Fruit fly (Drosophila melanogaster): ENCODE data around the gene Paf-AHalpha.

DNA sequence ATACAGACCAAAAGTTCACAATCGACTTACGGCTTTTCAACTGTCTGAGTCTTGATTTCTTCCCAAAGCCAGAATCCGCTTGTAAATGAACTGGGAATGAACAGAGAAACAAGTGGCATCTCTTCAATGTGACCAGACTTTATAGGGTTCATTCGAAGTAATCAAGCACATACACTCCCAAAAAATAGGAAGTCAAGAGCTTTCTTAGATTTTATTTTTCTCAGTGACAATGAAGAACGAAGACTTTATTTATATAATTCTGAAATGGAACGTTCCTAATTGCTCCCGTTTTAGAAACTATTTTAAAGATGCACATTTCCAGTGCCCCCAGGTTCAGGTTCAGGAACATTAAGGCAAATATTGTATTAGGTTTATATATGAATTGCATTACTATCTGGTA lies 22.5 kb upstream of the Paf-AHalpha start:
- no peak for TF ChIP-seq fru (GFP tag; optimal IDR thresholded peaks at IDR 0.05)
- TF ChIP-seq Dfd (GFP tag; optimal IDR thresholded peaks at IDR 0.05) = no peak
- no peak for TF ChIP-seq psq (GFP tag; optimal IDR thresholded peaks at IDR 0.05)
- no peak for TF ChIP-seq sv (GFP tag; optimal IDR thresholded peaks at IDR 0.05)
- TF ChIP-seq Mio (GFP tag; optimal IDR thresholded peaks at IDR 0.05) = no peak
- TF ChIP-seq h (GFP tag; optimal IDR thresholded peaks at IDR 0.05) = no peak
- TF ChIP-seq GATAd (GFP tag; optimal IDR thresholded peaks at IDR 0.05) = no peak
- no peak for TF ChIP-seq Hr78 (GFP tag; optimal IDR thresholded peaks at IDR 0.05)
- no peak for TF ChIP-seq N (GFP tag; optimal IDR thresholded peaks at IDR 0.05)
- no peak for TF ChIP-seq rgr (GFP tag; optimal IDR thresholded peaks at IDR 0.05)
- TF ChIP-seq CrebA (GFP tag; optimal IDR thresholded peaks at IDR 0.05; ENCODE audit: borderline replicate concordance) = no peak
- TF ChIP-seq usp (GFP tag; optimal IDR thresholded peaks at IDR 0.05) = no peak
- no peak for TF ChIP-seq br (GFP tag; optimal IDR thresholded peaks at IDR 0.05)
